Worm (Caenorhabditis elegans) whole organism, late embryonic: Measurements from ENCODE around the gene Y105C5A.1269.
A peak's percentile ranks its signal among the peaks of the same experiment; 100 is the strongest.
"Not testable (repeated sequence)": the region's sequence is repeated elsewhere in the genome, so short reads cannot be mapped to it uniquely, and the experiment has no call there.

Experiments
- F13H6.1 ChIP-seq: sonication (generic microtip); optimal IDR thresholded peaks from 2 replicates; lab custom pipeline; 2016; ENCODE audit warnings: missing genetic modification characterization, missing compliant biosample characterization
- K09A11.1 ChIP-seq: sonication (generic microtip); optimal IDR thresholded peaks from 2 replicates; lab custom pipeline; 2017; ENCODE audit warnings: antibody characterized with exemption, mild to moderate bottlenecking, missing genetic modification characterization, missing compliant biosample characterization; ENCODE audit not compliant: insufficient read depth
- Y22D7AL.16 ChIP-seq: sonication (generic microtip); optimal IDR thresholded peaks from 2 replicates; lab custom pipeline; 2016; ENCODE audit warnings: missing genetic modification characterization, missing compliant biosample characterization
- ahr-1 ChIP-seq: sonication (generic microtip); optimal IDR thresholded peaks from 2 replicates; lab custom pipeline; 2016; ENCODE audit warnings: missing genetic modification characterization, missing compliant biosample characterization
- ceh-14 ChIP-seq: sonication (generic microtip); optimal IDR thresholded peaks from 2 replicates; lab custom pipeline; 2016; ENCODE audit warnings: missing genotype, missing genetic modification characterization, missing compliant biosample characterization
- ceh-18 ChIP-seq: sonication (generic microtip); optimal IDR thresholded peaks from 2 replicates; lab custom pipeline; 2016; ENCODE audit warnings: missing genetic modification characterization, missing compliant biosample characterization
- ceh-24 ChIP-seq: sonication (generic microtip); optimal IDR thresholded peaks from 2 replicates; lab custom pipeline; 2016; ENCODE audit warnings: mild to moderate bottlenecking, missing genetic modification characterization, missing compliant biosample characterization
- ceh-31 ChIP-seq: sonication (generic microtip); optimal IDR thresholded peaks from 2 replicates; lab custom pipeline; 2016; ENCODE audit warnings: missing genetic modification characterization, missing compliant biosample characterization
- ceh-34 ChIP-seq: sonication (generic microtip); optimal IDR thresholded peaks from 2 replicates; lab custom pipeline; 2016; ENCODE audit warnings: mild to moderate bottlenecking, missing genetic modification characterization, missing compliant biosample characterization
- ceh-48 ChIP-seq: sonication (generic microtip); optimal IDR thresholded peaks from 2 replicates; lab custom pipeline; 2016; ENCODE audit warnings: missing genetic modification characterization, inconsistent platforms, missing compliant biosample characterization
- ceh-6 ChIP-seq: fragments of 200-800 bp; sonication (Bioruptor generic); optimal IDR thresholded peaks from 2 replicates; lab custom pipeline; 2018; ENCODE audit warnings: mild to moderate bottlenecking, missing genetic modification characterization, missing compliant biosample characterization
- ceh-9 ChIP-seq: sonication (generic microtip); optimal IDR thresholded peaks from 2 replicates; lab custom pipeline; 2016; ENCODE audit warnings: mild to moderate bottlenecking, missing genetic modification characterization, inconsistent platforms, missing compliant biosample characterization
- fax-1 ChIP-seq: sonication (generic microtip); optimal IDR thresholded peaks from 2 replicates; lab custom pipeline; 2016; ENCODE audit warnings: missing genotype, missing genetic modification characterization, missing compliant biosample characterization
- fkh-10 ChIP-seq: fragments of 150-350 bp; optimal IDR thresholded peaks from 2 replicates; lab custom pipeline; 2014; ENCODE audit warnings: missing biosample characterization, missing genetic modification reagents, missing genetic modification characterization
- gmeb-2 ChIP-seq: sonication (generic microtip); optimal IDR thresholded peaks from 2 replicates; lab custom pipeline; 2016; ENCODE audit warnings: missing genetic modification characterization, inconsistent platforms, missing compliant biosample characterization
- hlh-30 ChIP-seq: sonication (generic microtip); optimal IDR thresholded peaks from 2 replicates; lab custom pipeline; 2017; ENCODE audit warnings: antibody characterized with exemption, missing genetic modification characterization, missing compliant biosample characterization; ENCODE audit not compliant: insufficient read depth
- lin-11 ChIP-seq: fragments of 200-800 bp; sonication (Bioruptor generic); optimal IDR thresholded peaks from 2 replicates; lab custom pipeline; 2018; ENCODE audit warnings: mild to moderate bottlenecking, missing genetic modification characterization, missing compliant biosample characterization
- nfya-1 ChIP-seq: sonication (generic microtip); optimal IDR thresholded peaks from 2 replicates; lab custom pipeline; 2017; ENCODE audit warnings: missing genetic modification characterization, mild to moderate bottlenecking, missing compliant biosample characterization, antibody characterized with exemption, moderate library complexity
- nhr-11 ChIP-seq: fragments of 150-350 bp; optimal IDR thresholded peaks from 2 replicates; lab custom pipeline; 2014; ENCODE audit warnings: missing biosample characterization, missing genetic modification characterization
- nhr-232 ChIP-seq: sonication (generic microtip); optimal IDR thresholded peaks from 2 replicates; lab custom pipeline; 2016; ENCODE audit warnings: missing genetic modification characterization, missing compliant biosample characterization
- odd-2 ChIP-seq: sonication (generic microtip); optimal IDR thresholded peaks from 2 replicates; lab custom pipeline; 2017; ENCODE audit warnings: antibody characterized with exemption, mild to moderate bottlenecking, missing genetic modification characterization, missing compliant biosample characterization
- pag-3 ChIP-seq: sonication (generic microtip); optimal IDR thresholded peaks from 2 replicates; lab custom pipeline; 2016; ENCODE audit warnings: missing compliant biosample characterization, missing genetic modification characterization, borderline replicate concordance
- pqm-1 ChIP-seq: sonication (generic microtip); optimal IDR thresholded peaks from 2 replicates; lab custom pipeline; 2016; ENCODE audit warnings: missing genetic modification characterization, missing compliant biosample characterization
- ref-2 ChIP-seq: sonication (generic microtip); optimal IDR thresholded peaks from 2 replicates; lab custom pipeline; 2016; ENCODE audit warnings: missing genetic modification characterization, missing compliant biosample characterization
- rnt-1 ChIP-seq: sonication (generic microtip); optimal IDR thresholded peaks from 2 replicates; lab custom pipeline; 2016; ENCODE audit warnings: missing genetic modification characterization, missing compliant biosample characterization
- tbx-2 ChIP-seq: sonication (generic microtip); optimal IDR thresholded peaks from 2 replicates; lab custom pipeline; 2016; ENCODE audit warnings: missing genetic modification characterization, missing compliant biosample characterization
- unc-3 ChIP-seq, 2 experiments: fragments of 200-800 bp in 1 of 2; sonication (Bioruptor generic) in 1 of 2; sonication (generic microtip) in 1 of 2; conservative IDR thresholded peaks in 1 of 2; optimal IDR thresholded peaks in 1 of 2; 2 replicates each; pipeline versions ENCODE4 v1.3.6 to Lab custom; 2016 to 2022; ENCODE audit warnings: missing compliant biosample characterization in 2 of 2, missing genetic modification characterization in 2 of 2, missing genetic modification reagents in 1 of 2

The Y105C5A.1269 gene

DNA sequence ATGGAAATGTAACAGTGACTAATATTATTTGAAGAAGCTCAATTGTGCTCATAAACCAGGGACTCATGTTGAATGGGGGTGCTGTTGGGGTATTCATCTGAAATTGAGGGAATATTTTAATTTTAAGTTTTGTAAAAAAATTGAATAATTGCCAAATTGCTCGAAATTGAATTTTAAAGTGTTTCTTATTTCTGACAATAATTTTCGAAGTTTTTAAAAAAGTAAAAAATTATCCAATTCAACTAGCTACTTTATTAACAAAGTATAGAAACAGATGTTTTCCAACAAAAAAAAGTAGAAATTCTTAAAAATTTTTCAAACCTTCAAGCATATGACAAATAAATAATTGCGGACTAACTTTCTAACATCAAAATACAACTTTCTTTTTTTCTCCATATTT, 46.9 kb downstream of the Y105C5A.1269 start, which contains the start of gene srv-14:
Gene srv-14, minus strand, starts transcription at position 101 of the 400 bp plus-strand sequence.
- no peak for TF ChIP-seq ceh-6 (GFP tag; lab: Kevin White, UChicago)
- no peak for TF ChIP-seq tbx-2 (tag; lab: Kevin White, UChicago)
- TF ChIP-seq nhr-232 = no peak
- TF ChIP-seq ceh-48 (tag; lab: Kevin White, UChicago) = no peak
- no peak for TF ChIP-seq ceh-34 (tag; lab: Kevin White, UChicago)
- TF ChIP-seq fax-1 (tag; lab: Kevin White, UChicago) = no peak
- no peak for TF ChIP-seq odd-2 (tag; lab: Kevin White, UChicago)
- TF ChIP-seq rnt-1 (tag; lab: Kevin White, UChicago) = no peak
- no peak for TF ChIP-seq ahr-1 (tag; lab: Kevin White, UChicago)

DNA sequence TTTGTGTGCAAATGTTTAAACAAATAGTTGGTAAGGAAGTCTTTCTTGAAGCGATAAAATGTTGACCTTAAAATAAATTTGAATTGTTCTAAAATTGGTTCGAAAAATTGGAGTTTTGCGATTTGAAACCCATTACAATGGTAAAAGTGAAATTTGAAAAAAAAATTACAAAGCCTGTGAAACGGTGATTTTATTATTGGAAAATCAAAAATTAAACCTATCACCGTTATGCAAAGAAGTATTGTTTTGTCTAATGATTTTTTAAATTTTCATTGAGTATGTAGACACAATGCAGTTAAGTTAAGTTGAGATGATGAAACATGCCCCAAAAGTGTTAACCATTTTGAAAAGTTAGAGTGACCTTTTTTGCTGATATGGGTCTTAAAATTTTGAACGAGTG, 47.6 kb downstream of the Y105C5A.1269 start:
- no peak for TF ChIP-seq Y22D7AL.16 (tag; lab: Kevin White, UChicago)
- no peak for TF ChIP-seq gmeb-2
- no peak for TF ChIP-seq nfya-1 (tag; lab: Kevin White, UChicago)
- TF ChIP-seq ceh-24 (tag; lab: Kevin White, UChicago) = no peak
- TF ChIP-seq pag-3 (tag; lab: Kevin White, UChicago) = no peak
- TF ChIP-seq rnt-1 (tag; lab: Kevin White, UChicago) = no peak
- TF ChIP-seq fkh-10 (GFP tag; lab: Kevin White, UChicago) = no peak
- no peak for TF ChIP-seq K09A11.1 (tag; lab: Kevin White, UChicago)
- TF ChIP-seq nhr-11 (tag; lab: Kevin White, UChicago) = no peak
- no peak for TF ChIP-seq ceh-31 (tag; lab: Kevin White, UChicago)
- TF ChIP-seq lin-11 = no peak
- TF ChIP-seq hlh-30 = no peak
- no peak for TF ChIP-seq ceh-14 (tag; lab: Kevin White, UChicago)
- TF ChIP-seq ref-2 (tag; lab: Kevin White, UChicago) = no peak
- no peak for TF ChIP-seq ceh-9 (tag; lab: Kevin White, UChicago)
- TF ChIP-seq pqm-1 = no peak
- no peak for TF ChIP-seq ceh-18 (tag; lab: Kevin White, UChicago)
- TF ChIP-seq F13H6.1 = no peak
- TF ChIP-seq fax-1 (tag; lab: Kevin White, UChicago) = no peak

DNA sequence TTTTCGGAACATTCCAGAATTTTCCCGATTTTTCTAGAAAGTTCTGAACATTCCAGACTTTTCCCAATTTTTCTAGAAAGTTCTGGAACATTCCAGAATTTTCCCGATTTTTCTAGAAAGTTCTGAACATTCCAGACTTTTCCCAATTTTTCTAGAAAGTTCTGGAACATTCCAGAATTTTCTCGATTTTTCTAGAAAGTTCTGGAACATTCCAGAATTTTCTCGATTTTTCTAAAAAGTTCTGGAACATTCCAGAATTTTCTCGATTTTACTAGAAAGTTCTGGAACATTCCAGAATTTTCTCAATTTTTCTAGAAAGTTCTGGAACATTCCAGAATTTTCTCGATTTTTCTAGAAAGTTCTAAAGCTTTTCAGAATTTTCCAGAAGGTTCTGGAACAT, 48.7 kb downstream of the Y105C5A.1269 start:
- peak; percentile 59; the same call in 1 of the 2 replicates for TF ChIP-seq unc-3 (GFP tag; conservative IDR thresholded peaks at IDR 0.05; lab: Robert Waterston, UW)
- not testable (repeated sequence) for TF ChIP-seq unc-3 (tag; optimal IDR thresholded peaks at IDR 0.05; lab: Kevin White, UChicago)
